Worm (Caenorhabditis elegans) whole organism, late embryonic: ENCODE data around the gene nhx-2.

Source experiments
- K02D7.2 ChIP-seq: sonication (generic microtip); optimal IDR thresholded peaks from 2 replicates; lab custom pipeline; 2017; ENCODE audit warnings: mild to moderate bottlenecking, missing genetic modification characterization, missing compliant biosample characterization
- Y22D7AL.16 ChIP-seq: sonication (generic microtip); optimal IDR thresholded peaks from 2 replicates; lab custom pipeline; 2016; ENCODE audit warnings: missing genetic modification characterization, missing compliant biosample characterization
- ama-1 ChIP-seq: fragments of 150-350 bp; optimal IDR thresholded peaks from 2 replicates; lab custom pipeline; 2014
- hlh-13 ChIP-seq: fragments of 200-800 bp; sonication (Bioruptor generic); optimal IDR thresholded peaks from 2 replicates; lab custom pipeline; 2018; ENCODE audit warnings: mild to moderate bottlenecking, missing genetic modification characterization, missing compliant biosample characterization
- hlh-30 ChIP-seq: sonication (generic microtip); optimal IDR thresholded peaks from 2 replicates; lab custom pipeline; 2017; ENCODE audit warnings: antibody characterized with exemption, missing genetic modification characterization, missing compliant biosample characterization; ENCODE audit not compliant: insufficient read depth
- lim-6 ChIP-seq: sonication (generic microtip); optimal IDR thresholded peaks from 2 replicates; lab custom pipeline; 2016; ENCODE audit warnings: missing genetic modification characterization, missing compliant biosample characterization
- mec-3 ChIP-seq: sonication (generic microtip); optimal IDR thresholded peaks from 2 replicates; lab custom pipeline; 2016; ENCODE audit warnings: borderline replicate concordance, missing genetic modification characterization, missing compliant biosample characterization
- nhr-232 ChIP-seq: sonication (generic microtip); optimal IDR thresholded peaks from 2 replicates; lab custom pipeline; 2016; ENCODE audit warnings: missing genetic modification characterization, missing compliant biosample characterization
- ref-2 ChIP-seq: sonication (generic microtip); optimal IDR thresholded peaks from 2 replicates; lab custom pipeline; 2016; ENCODE audit warnings: missing genetic modification characterization, missing compliant biosample characterization
- syd-9 ChIP-seq: sonication (generic microtip); optimal IDR thresholded peaks from 2 replicates; lab custom pipeline; 2016; ENCODE audit warnings: mild to moderate bottlenecking, missing genetic modification characterization, moderate library complexity, missing compliant biosample characterization
- tbx-2 ChIP-seq: sonication (generic microtip); optimal IDR thresholded peaks from 2 replicates; lab custom pipeline; 2016; ENCODE audit warnings: missing genetic modification characterization, missing compliant biosample characterization

DNA sequence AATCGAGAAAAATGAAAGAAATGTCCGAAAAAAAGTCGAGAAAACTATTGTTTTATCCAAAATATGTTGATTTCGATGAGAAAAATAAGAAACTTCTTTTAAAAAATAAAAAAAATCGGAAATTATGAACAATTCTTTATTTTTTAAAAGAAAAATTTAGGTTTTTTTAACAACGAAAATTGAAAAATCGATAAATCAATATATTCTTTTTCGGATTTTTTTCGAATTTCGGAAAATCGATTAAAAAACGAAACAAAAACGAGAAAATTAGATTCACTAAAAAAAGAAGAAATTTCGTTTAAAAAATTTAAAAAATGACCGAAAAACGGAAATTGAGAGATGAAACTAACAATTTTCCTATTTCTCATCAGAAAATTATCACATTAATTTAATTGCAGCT, 23.7 kb downstream of the nhx-2 start:
- TF ChIP-seq hlh-30 (tag; lab: Kevin White, UChicago) (no peak), hlh-13 (GFP tag; lab: Kevin White, UChicago) (no peak), ama-1 (no peak), nhr-232 (tag; lab: Kevin White, UChicago) (no peak), ref-2 (no peak), K02D7.2 (tag; lab: Kevin White, UChicago) (no peak), Y22D7AL.16 (tag; lab: Kevin White, UChicago) (no peak), lim-6 (tag; lab: Kevin White, UChicago) (no peak), mec-3 (tag; lab: Kevin White, UChicago) (no peak), syd-9 (no peak), tbx-2 (tag; lab: Kevin White, UChicago) (no peak)
